Fruit fly (Drosophila melanogaster): ENCODE measurements around the gene CG2217.
A peak's percentile ranks its signal among the peaks of the same experiment; 100 is the strongest.

DNA sequence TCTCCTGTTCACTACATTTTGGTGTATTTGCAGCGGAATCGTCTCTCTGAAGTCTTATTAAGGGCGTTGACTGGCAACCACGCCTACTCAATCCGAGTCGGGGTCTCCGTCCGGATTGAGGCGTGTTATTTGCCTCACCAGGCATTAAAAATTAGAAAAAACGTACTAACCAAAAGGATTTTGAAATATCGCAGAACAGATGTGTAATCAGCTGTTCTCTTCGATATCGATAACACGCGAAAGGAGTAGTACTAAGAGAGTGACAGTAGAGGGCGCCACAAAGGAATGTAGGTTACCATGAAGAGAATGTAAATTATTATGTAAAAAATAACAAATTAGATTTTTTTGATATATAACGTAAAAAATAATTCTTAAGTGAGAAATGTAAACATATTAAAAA is 2.2 kb upstream of the CG2217 start, which contains the start of gene CG15536:
- TF ChIP-seq CG6689 (GFP tag; IDR thresholded peaks at IDR 0.05) (no peak), Hr3 (GFP tag; optimal IDR thresholded peaks at IDR 0.05) (no peak), Bdp1 (GFP tag; optimal IDR thresholded peaks at IDR 0.05) (no peak), CG14667 (GFP tag; IDR thresholded peaks at IDR 0.05) (no peak), ttk (GFP tag; IDR thresholded peaks at IDR 0.05) (no peak), CG1602 (GFP tag; optimal IDR thresholded peaks at IDR 0.05) (no peak), CG13424 (tag; optimal IDR thresholded peaks at IDR 0.05) (no peak), psq (GFP tag; optimal IDR thresholded peaks at IDR 0.05) (no peak), CG14441 (GFP tag; IDR thresholded peaks at IDR 0.05) (no peak), MBD-R2 (GFP tag; IDR thresholded peaks at IDR 0.05) (peak; percentile 93)
